Fruit fly (Drosophila melanogaster) S2 (cell line): ENCODE measurements around the gene CG31104.

Experiments
- CG8478 ChIP-seq: fragments of >200 bp; optimal IDR thresholded peaks from 2 replicates; lab custom pipeline; 2018
- CTCF ChIP-seq, 2 experiments: fragments of >200 bp; optimal IDR thresholded peaks; 2 replicates each; lab custom pipeline; 2018

CG31104 gene

dm6 chr3R:25285173-25285572 lies at the start of gene CG31104:
Gene CG31104, plus strand, starts transcription at chr3R:25285473.
- no peak for TF ChIP-seq CTCF (optimal IDR thresholded peaks at IDR 0.05; lab: Kevin White, UChicago)

DNA sequence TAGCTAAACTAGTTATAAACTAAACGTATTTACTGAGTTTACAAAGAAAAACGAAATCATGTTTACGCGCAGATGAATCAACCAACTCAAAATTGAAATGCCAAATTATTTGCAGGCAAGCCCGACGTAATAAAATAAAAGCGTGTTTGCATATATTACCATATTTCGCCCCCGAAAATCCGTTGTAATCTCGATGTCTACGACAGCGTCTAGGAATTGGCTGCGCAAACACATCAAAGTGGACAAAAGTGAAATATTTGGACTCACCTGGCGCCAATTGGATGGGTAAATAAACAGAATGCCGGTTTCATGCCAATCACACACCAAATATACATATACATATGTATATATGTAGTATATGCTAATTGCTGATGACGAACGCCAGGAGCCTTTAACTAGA lies 49.2 kb upstream of the CG31104 start:
- no peak for TF ChIP-seq CTCF (optimal IDR thresholded peaks at IDR 0.05; lab: Kevin White, UChicago)
- TF ChIP-seq CG8478 (lab: Kevin White, UChicago), result no peak

- TF ChIP-seq CTCF (optimal IDR thresholded peaks at IDR 0.05; lab: Kevin White, UChicago), result no peak
- TF ChIP-seq CG8478 (lab: Kevin White, UChicago), result no peak
Observed at dm6 chr3R:25237314-25237713, 48.0 kb upstream of the CG31104 start, which contains the start of gene Jhbp7. Gene Jhbp7, plus strand, starts transcription at chr3R:25237614.

dm6 chr3R:25238771-25239700 lies 46.2 kb upstream of the CG31104 start:
- TF ChIP-seq CG8478 (lab: Kevin White, UChicago), result no peak
- TF ChIP-seq CTCF (optimal IDR thresholded peaks at IDR 0.05; lab: Kevin White, UChicago), result no peak

- TF ChIP-seq CTCF (optimal IDR thresholded peaks at IDR 0.05; lab: Kevin White, UChicago) (no peak), CG8478 (lab: Kevin White, UChicago) (no peak)
Observed at dm6 chr3R:25239880-25240279, 45.4 kb upstream of the CG31104 start, which contains the start of gene to. Gene to, plus strand, starts transcription at chr3R:25240180.

DNA sequence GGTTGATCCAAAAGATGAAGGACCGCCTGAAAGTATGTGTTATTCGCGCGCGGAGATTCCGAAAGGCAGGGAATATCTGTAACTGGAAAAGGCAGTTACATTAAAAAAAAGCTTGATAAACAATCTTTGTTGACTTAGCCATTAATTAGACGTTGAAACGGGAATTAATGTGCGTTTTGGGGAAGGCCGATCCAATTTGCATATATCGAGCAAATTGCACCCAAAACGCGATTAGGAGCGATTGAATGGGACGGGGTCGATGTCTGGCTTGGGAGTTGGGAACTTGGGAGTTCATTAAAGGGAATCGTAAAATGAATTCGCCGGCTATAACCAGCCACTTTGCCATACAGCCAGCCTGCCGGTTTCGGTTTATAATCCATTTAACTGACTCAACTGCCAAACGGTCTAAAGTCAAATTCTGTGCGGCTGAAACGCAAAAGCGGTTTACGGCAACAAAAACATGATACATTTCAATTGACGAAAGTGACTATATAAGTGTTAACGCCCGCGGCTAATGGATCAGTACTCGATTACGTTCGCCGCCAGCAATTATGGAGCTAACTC lies 43.7 kb upstream of the CG31104 start, which contains the start of gene CG11854:
CG11854 (plus strand) TSS at position 514 of the 564 bp plus-strand sequence.
- TF ChIP-seq CTCF (optimal IDR thresholded peaks at IDR 0.05; lab: Kevin White, UChicago) (no peak), CG8478 (lab: Kevin White, UChicago) (no peak)

DNA sequence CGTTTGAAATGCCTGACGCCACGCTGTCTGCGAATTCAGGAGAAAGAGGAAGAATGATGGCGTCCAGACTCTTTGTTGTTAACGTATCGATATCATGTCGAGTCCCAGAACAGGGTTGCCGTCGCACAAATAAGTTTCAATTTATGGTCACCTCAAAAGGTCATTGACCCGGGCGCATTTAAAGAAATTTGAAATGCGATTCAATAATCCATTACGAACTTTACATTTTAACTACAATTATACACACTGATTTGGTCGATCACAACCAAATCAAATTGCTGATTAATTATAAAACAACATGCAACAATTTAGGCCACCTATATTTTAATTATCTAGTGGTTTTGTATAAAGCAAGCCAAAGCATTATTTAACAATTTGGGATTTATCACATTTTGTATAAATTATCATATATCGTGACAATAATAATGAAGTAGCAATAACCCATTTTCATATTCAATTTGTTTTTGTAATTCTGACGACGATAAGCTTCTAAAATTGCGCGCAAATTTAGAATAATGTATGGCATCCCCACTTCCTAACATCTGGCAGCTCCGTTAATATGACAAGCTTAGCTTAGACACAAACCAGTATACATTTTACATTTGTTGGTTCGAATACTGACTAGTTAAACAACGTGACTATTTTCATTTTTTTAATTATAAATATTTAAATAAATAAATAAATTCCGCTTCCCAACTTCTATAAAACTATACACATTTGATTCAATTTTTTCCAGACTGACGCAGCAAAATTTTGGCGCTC lies 40.0 kb upstream of the CG31104 start, which contains the start of gene bam:
bam (minus strand) TSS at position 58 of the 762 bp plus-strand sequence.
- TF ChIP-seq CG8478 (lab: Kevin White, UChicago) (no peak), CTCF (optimal IDR thresholded peaks at IDR 0.05; lab: Kevin White, UChicago) (peak; percentile 34 to 61)

DNA sequence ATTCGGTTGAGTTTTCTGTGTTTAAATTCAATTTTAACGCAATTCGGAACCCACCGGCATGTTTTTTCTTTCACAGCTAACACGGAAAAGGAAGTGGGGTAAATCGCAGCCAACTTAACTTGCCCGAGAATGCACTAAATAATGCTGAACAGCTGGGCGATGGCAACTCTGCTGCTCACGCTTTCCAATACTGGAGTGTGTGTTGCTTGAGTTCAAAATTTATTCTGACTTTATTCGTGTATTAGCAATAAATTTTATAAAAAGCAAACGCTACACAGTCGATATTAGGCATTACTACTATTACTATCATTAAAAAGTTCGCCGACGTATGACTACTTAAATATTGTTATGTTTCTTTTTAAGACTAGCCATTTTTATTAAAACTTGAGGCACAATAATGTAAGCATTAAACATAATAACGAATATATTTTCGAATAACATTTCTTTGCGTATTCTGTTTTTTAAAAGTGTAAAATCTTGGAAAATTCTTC lies 37.8 kb upstream of the CG31104 start, which contains the start of the genes RpS27 and Nup37:
RpS27 (minus strand) TSS at position 136 of the 491 bp plus-strand sequence.
Nup37 (plus strand) TSS at position 280 of the 491 bp plus-strand sequence.
- TF ChIP-seq CG8478 (lab: Kevin White, UChicago) (no peak), CTCF (optimal IDR thresholded peaks at IDR 0.05; lab: Kevin White, UChicago) (peak in 1 of 2 experiments; percentile 31)

DNA sequence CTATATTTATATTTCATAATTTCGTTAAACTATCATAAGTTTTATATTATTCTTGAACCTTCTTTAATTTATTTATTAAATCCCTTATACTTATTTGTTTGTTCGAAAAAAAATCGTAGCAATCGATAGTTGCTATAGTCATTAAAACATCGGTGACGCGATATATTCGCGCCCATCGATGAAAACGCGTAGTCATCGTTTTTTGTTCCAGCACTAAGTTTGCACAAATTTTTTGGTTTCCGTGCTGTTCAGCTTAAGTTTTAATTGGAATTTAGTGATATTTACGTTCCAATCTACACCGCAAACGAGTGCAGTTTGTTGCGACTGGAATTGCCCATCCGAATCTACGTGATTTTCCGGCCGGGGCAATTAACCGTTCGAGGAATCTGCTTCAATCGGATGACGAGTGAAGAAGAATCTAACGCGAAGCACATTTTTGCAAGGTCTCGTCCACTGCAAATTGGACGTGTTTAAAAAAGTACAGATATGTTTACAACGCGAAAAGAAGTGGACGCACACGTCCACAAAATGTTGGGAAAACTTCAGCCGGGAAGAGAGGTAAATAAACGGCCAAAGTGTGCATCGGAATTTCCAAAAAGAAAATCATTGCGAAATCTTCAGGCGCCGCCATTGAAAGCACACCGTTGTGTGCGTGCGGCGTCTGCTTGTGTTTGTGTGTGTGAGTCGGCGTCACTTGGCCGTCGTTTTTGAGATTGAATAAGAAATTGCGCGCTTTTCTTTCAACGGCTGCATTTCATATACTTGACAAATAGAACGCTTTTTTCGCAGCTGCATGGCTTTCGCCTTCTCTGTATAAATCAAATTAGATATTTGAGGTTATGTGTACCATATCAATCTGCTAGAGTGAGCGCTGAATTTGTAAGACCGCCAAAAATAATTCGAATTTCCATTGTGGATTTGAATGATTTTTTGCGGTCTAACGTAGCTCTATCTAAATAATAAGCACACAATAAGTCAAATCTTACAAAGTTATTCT lies 35.8 kb upstream of the CG31104 start, which contains the start of gene Nup358:
Nup358 (plus strand) TSS at position 204 of the 997 bp plus-strand sequence.
- TF ChIP-seq CG8478 (lab: Kevin White, UChicago), result no peak
- TF ChIP-seq CTCF (optimal IDR thresholded peaks at IDR 0.05; lab: Kevin White, UChicago), result peak; percentile 8 to 30

DNA sequence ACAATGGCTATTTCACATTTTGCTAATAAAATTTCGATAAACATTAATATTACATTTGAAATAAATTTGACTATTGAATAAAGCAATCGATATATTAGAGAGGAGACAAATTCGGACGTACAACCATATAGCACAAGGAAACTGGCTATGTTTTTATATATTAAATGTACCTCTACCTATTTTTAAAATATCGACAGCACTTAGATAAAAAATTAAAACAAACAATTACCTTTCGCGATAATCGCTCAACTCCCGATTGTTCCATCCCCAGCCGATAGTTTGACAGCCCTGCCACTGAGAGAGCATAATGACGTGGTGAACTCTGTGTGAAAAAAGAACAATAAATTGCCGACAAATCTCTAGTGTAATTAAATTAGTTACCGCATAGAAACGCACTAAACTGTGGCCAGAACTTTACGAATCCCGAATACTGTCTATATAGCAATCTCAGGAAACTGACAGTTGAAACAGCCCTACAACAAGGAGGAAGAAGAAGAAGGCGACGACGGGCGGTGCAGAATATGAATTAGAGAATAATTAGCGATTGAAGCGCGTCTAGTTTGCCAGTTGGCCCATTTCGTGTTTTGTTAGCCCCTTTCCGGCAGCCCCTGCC lies 26.5 kb upstream of the CG31104 start, which contains the start of gene CG11857:
CG11857 (plus strand) TSS at position 271 of the 613 bp plus-strand sequence.
- no peak for TF ChIP-seq CG8478 (lab: Kevin White, UChicago)
- TF ChIP-seq CTCF (optimal IDR thresholded peaks at IDR 0.05; lab: Kevin White, UChicago), result peak; percentile 7 to 17

DNA sequence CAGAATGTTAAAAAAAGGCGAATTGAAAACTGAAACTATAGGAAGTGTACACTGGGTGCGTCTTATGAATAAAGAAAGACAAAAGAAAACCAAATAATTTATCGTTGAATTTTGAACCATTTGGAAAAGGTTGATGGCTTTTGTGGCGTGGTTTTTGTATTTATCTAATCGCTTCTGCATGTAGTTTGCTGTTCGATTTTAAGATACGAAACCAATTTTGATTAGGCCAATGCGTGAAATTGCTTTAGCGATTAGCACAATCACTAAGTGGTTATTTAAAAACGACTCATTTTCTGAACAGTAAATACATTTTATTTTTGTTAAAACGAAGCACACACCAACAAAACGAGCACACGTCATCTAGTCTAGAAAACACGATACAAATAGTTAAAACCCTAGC lies 24.6 kb upstream of the CG31104 start:
- TF ChIP-seq CG8478 (lab: Kevin White, UChicago) (no peak), CTCF (optimal IDR thresholded peaks at IDR 0.05; lab: Kevin White, UChicago) (no peak)

dm6 chr3R:25262322-25262761 lies 22.9 kb upstream of the CG31104 start, which contains the start of the genes Kdsr and CG11858:
Gene Kdsr, minus strand, starts transcription at chr3R:25262498.
Gene CG11858, plus strand, starts transcription at chr3R:25262741.
- TF ChIP-seq CG8478 (lab: Kevin White, UChicago) (no peak), CTCF (optimal IDR thresholded peaks at IDR 0.05; lab: Kevin White, UChicago) (no peak)
